Fruit fly (Drosophila melanogaster) whole organism, wandering third instar larva: ENCODE results near the gene CG43318.

Experiments
- Abd-B ChIP-seq: fragments of >200 bp; optimal IDR thresholded peaks from 2 replicates; lab custom pipeline; 2017; ENCODE audit warnings: missing biosample characterization, missing genetic modification characterization
- CG32264 ChIP-seq: fragments of 200-800 bp; sonication (Bioruptor generic); optimal IDR thresholded peaks from 2 replicates; lab custom pipeline; 2016; ENCODE audit warnings: missing biosample characterization, missing genetic modification characterization
- CG9705 ChIP-seq: fragments of 200-800 bp; sonication (Bioruptor generic); optimal IDR thresholded peaks from 2 replicates; lab custom pipeline; 2018; ENCODE audit warnings: missing biosample characterization, mild to moderate bottlenecking, missing genetic modification characterization
- Dfd ChIP-seq: fragments of >200 bp; optimal IDR thresholded peaks from 2 replicates; lab custom pipeline; 2017; ENCODE audit warnings: missing biosample characterization, missing genetic modification characterization
- GATAd ChIP-seq: sonication (Bioruptor generic); optimal IDR thresholded peaks from 2 replicates; lab custom pipeline; 2016; ENCODE audit warnings: missing biosample characterization, missing genetic modification characterization
- HLH106 ChIP-seq: fragments of 200-800 bp; optimal IDR thresholded peaks from 3 replicates; lab custom pipeline; 2019; ENCODE audit warnings: missing biosample characterization, mild to moderate bottlenecking, missing genetic modification characterization, moderate library complexity
- Hnf4 ChIP-seq: fragments of 200-800 bp; sonication (Bioruptor generic); optimal IDR thresholded peaks from 2 replicates; lab custom pipeline; 2016; ENCODE audit warnings: missing biosample characterization, mild to moderate bottlenecking, missing genetic modification characterization
- Hr78 ChIP-seq: fragments of >200 bp; optimal IDR thresholded peaks from 2 replicates; lab custom pipeline; 2017; ENCODE audit warnings: missing biosample characterization, missing genetic modification characterization
- Jra ChIP-seq: sonication (Bioruptor generic); optimal IDR thresholded peaks from 2 replicates; lab custom pipeline; 2016; ENCODE audit warnings: missing biosample characterization, missing genetic modification characterization
- Mio ChIP-seq: sonication (Bioruptor generic); optimal IDR thresholded peaks from 2 replicates; lab custom pipeline; 2016; ENCODE audit warnings: missing biosample characterization, missing genetic modification characterization
- Myc ChIP-seq: fragments of >200 bp; optimal IDR thresholded peaks from 2 replicates; lab custom pipeline; 2017
- OdsH ChIP-seq: fragments of 200-800 bp; sonication (Bioruptor generic); optimal IDR thresholded peaks from 2 replicates; lab custom pipeline; 2016; ENCODE audit warnings: missing biosample characterization, mild to moderate bottlenecking, missing genetic modification characterization
- Rel ChIP-seq, 2 experiments: fragments of 200-800 bp; sonication (Bioruptor generic) in 1 of 2; optimal IDR thresholded peaks; 2 replicates in 1 of 2; 3 replicates in 1 of 2; lab custom pipeline; 2016 to 2019; ENCODE audit warnings: mild to moderate bottlenecking in 2 of 2, missing biosample characterization in 2 of 2, missing genetic modification characterization in 2 of 2, moderate library complexity in 1 of 2
- Sp1 ChIP-seq: fragments of 200-800 bp; sonication (Bioruptor generic); optimal IDR thresholded peaks from 3 replicates; lab custom pipeline; 2019; ENCODE audit warnings: missing biosample characterization, mild to moderate bottlenecking, missing genetic modification characterization, moderate library complexity
- Vsx2 ChIP-seq: fragments of 200-300, 225-300 bp; sonication (Bioruptor generic); optimal IDR thresholded peaks from 2 replicates; lab custom pipeline; 2018; ENCODE audit warnings: missing biosample characterization, missing genetic modification characterization; ENCODE audit not compliant: partially characterized antibody
- br ChIP-seq: fragments of 200-800 bp; sonication (Bioruptor generic); optimal IDR thresholded peaks from 2 replicates; lab custom pipeline; 2016; ENCODE audit warnings: missing biosample characterization, missing genetic modification characterization
- dsf ChIP-seq: sonication (Bioruptor generic); optimal IDR thresholded peaks from 2 replicates; lab custom pipeline; 2016; ENCODE audit warnings: missing biosample characterization, missing genetic modification characterization, borderline replicate concordance
- ey ChIP-seq: fragments of 200-800 bp; sonication (Bioruptor generic); optimal IDR thresholded peaks from 2 replicates; lab custom pipeline; 2016; ENCODE audit warnings: missing biosample characterization, missing genetic modification characterization
- foxo ChIP-seq, 2 experiments: fragments of 200-800 bp; sonication (Bioruptor generic); optimal IDR thresholded peaks; 2 replicates in 1 of 2; 3 replicates in 1 of 2; lab custom pipeline; 2016 to 2017; ENCODE audit warnings: missing biosample characterization in 2 of 2, missing genetic modification characterization in 2 of 2
- fru ChIP-seq: fragments of 200-800 bp; sonication (Bioruptor generic); optimal IDR thresholded peaks from 3 replicates; lab custom pipeline; 2016; ENCODE audit warnings: missing biosample characterization, mild to moderate bottlenecking, missing genetic modification characterization
- h ChIP-seq: fragments of 200-800 bp; sonication (Bioruptor generic); optimal IDR thresholded peaks from 3 replicates; lab custom pipeline; 2016; ENCODE audit warnings: missing biosample characterization, mild to moderate bottlenecking, missing genetic modification characterization
- psq ChIP-seq: fragments of 200-800 bp; sonication (Bioruptor generic); optimal IDR thresholded peaks from 3 replicates; lab custom pipeline; 2017; ENCODE audit warnings: missing biosample characterization, mild to moderate bottlenecking, missing genetic modification characterization, moderate library complexity
- rgr ChIP-seq: fragments of 200-800 bp; sonication (Bioruptor generic); optimal IDR thresholded peaks from 3 replicates; lab custom pipeline; 2016; ENCODE audit warnings: missing biosample characterization, mild to moderate bottlenecking, missing genetic modification characterization
- sv ChIP-seq: fragments of 200-800 bp; sonication (Bioruptor generic); optimal IDR thresholded peaks from 3 replicates; lab custom pipeline; 2016; ENCODE audit warnings: missing biosample characterization, missing genetic modification characterization
- usp ChIP-seq: fragments of >200 bp; optimal IDR thresholded peaks from 2 replicates; lab custom pipeline; 2017; ENCODE audit warnings: missing biosample characterization, missing genetic modification characterization
- woc ChIP-seq: sonication (Bioruptor generic); optimal IDR thresholded peaks from 2 replicates; lab custom pipeline; 2016; ENCODE audit warnings: missing biosample characterization, mild to moderate bottlenecking, missing genetic modification characterization

CG43318 gene

dm6 chr3R:15788221-15788620, 45.0 kb downstream of the CG43318 start, which contains the start of gene Uros2:
Uros2 (plus strand) TSS chr3R:15788521.
- TF ChIP-seq OdsH (GFP tag; lab: Kevin White, UChicago) (no peak), h (GFP tag; lab: Kevin White, UChicago) (no peak)

DNA sequence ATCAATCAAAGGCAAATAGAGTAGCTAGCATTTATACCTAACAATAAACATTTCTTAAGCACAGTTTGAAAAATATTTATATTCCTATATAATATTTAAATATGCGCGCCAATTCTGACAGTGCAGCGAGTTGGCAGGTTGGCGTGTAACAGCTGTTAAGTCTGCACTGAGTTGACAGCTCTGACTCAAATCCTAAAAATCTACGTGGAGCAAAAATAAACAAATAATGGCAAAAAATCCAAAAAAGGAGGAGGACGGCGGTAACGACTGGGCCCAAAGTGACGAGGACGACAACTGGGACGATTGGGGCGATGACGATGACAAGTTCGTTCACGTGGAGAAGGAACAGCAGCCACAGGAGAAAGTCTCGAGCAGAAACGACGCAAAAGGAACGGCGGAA, 46.7 kb downstream of the CG43318 start, which contains the start of gene CG9590:
CG9590 (plus strand) TSS at position 166 of the 400 bp plus-strand sequence.
- no peak for TF ChIP-seq CG9705 (GFP tag; lab: Kevin White, UChicago)
- TF ChIP-seq Hnf4 (GFP tag; lab: Kevin White, UChicago), result no peak
- no peak for TF ChIP-seq Vsx2 (GFP tag; lab: Kevin White, UChicago)
- TF ChIP-seq Abd-B, result no peak
- no peak for TF ChIP-seq psq
- no peak for TF ChIP-seq Myc
- no peak for TF ChIP-seq HLH106 (tag; lab: Kevin White, UChicago)
- no peak for TF ChIP-seq Rel (GFP tag; optimal IDR thresholded peaks at IDR 0.05; lab: Kevin White, UChicago)
- no peak for TF ChIP-seq Rel (tag; optimal IDR thresholded peaks at IDR 0.05; lab: Kevin White, UChicago)
- no peak for TF ChIP-seq ey (GFP tag; lab: Kevin White, UChicago)
- TF ChIP-seq h (GFP tag; lab: Kevin White, UChicago), result no peak
- no peak for TF ChIP-seq dsf (GFP tag; lab: Kevin White, UChicago)
- no peak for TF ChIP-seq OdsH (GFP tag; lab: Kevin White, UChicago)
- no peak for TF ChIP-seq Jra (GFP tag; lab: Kevin White, UChicago)
- TF ChIP-seq usp (GFP tag; lab: Kevin White, UChicago), result no peak
- TF ChIP-seq Mio (GFP tag; lab: Kevin White, UChicago), result no peak
- no peak for TF ChIP-seq rgr (GFP tag; lab: Kevin White, UChicago)
- TF ChIP-seq foxo (GFP tag; optimal IDR thresholded peaks at IDR 0.05; lab: Kevin White, UChicago), result no peak
- no peak for TF ChIP-seq CG32264 (GFP tag; lab: Kevin White, UChicago)
- TF ChIP-seq Hr78 (GFP tag; lab: Kevin White, UChicago), result no peak

- TF ChIP-seq Vsx2 (GFP tag; lab: Kevin White, UChicago), result no peak
- no peak for TF ChIP-seq Dfd
- TF ChIP-seq br (GFP tag; lab: Kevin White, UChicago), result no peak
- TF ChIP-seq fru (GFP tag; lab: Kevin White, UChicago), result no peak
- no peak for TF ChIP-seq usp (GFP tag; lab: Kevin White, UChicago)
- TF ChIP-seq sv (GFP tag; lab: Kevin White, UChicago), result no peak
- no peak for TF ChIP-seq Jra (GFP tag; lab: Kevin White, UChicago)
- no peak for TF ChIP-seq woc (GFP tag; lab: Kevin White, UChicago)
- TF ChIP-seq GATAd (GFP tag; lab: Kevin White, UChicago), result no peak
- no peak for TF ChIP-seq Sp1 (GFP tag; lab: Kevin White, UChicago)
- no peak for TF ChIP-seq Hnf4 (GFP tag; lab: Kevin White, UChicago)
- no peak for TF ChIP-seq Mio (GFP tag; lab: Kevin White, UChicago)
These were observed 48.9 kb downstream of the CG43318 start for dm6 chr3R:15784298-15784697.
